Fruit fly (Drosophila melanogaster) whole organism, wandering third instar larva: Measurements from ENCODE around the gene robo2.
A peak's percentile ranks its signal among the peaks of the same experiment; 100 is the strongest.

ENCODE experiments used
- lola ChIP-seq: fragments of >200 bp; optimal IDR thresholded peaks from 2 replicates; lab custom pipeline; 2017; ENCODE audit warnings: missing biosample characterization, missing genetic modification characterization
- pan ChIP-seq: fragments of >200 bp; optimal IDR thresholded peaks from 2 replicates; lab custom pipeline; 2017
- woc ChIP-seq: sonication (Bioruptor generic); optimal IDR thresholded peaks from 2 replicates; lab custom pipeline; 2016; ENCODE audit warnings: missing biosample characterization, mild to moderate bottlenecking, missing genetic modification characterization

dm6 chr2L:1459344-1459743, 39.1 kb upstream of the robo2 start:
- TF ChIP-seq pan = no peak
- peak; percentile 36 for TF ChIP-seq woc (GFP tag; lab: Kevin White, UChicago)
- TF ChIP-seq lola = no peak
